Worm (Caenorhabditis elegans) whole organism, L1 larva: ENCODE data around the gene ador-1.
A peak's percentile ranks its signal among the peaks of the same experiment; 100 is the strongest.

ENCODE experiments used
- C16A3.4 ChIP-seq: fragments of 150-350 bp; optimal IDR thresholded peaks from 2 replicates; lab custom pipeline; 2014; ENCODE audit warnings: missing biosample characterization, missing genetic modification characterization
- aha-1 ChIP-seq: fragments of 150-350 bp; optimal IDR thresholded peaks from 2 replicates; lab custom pipeline; 2014; ENCODE audit warnings: missing biosample characterization, missing genetic modification characterization
- alr-1 ChIP-seq: fragments of 200-800 bp; sonication (Bioruptor generic); optimal IDR thresholded peaks from 2 replicates; lab custom pipeline; 2018; ENCODE audit warnings: borderline replicate concordance, mild to moderate bottlenecking, missing genetic modification characterization, missing compliant biosample characterization
- ceh-63 ChIP-seq: fragments of 200-800 bp; sonication (Bioruptor generic); optimal IDR thresholded peaks from 2 replicates; lab custom pipeline; 2018; ENCODE audit warnings: mild to moderate bottlenecking, missing genetic modification characterization, missing compliant biosample characterization
- ceh-90 ChIP-seq: sonication (generic microtip); optimal IDR thresholded peaks from 2 replicates; lab custom pipeline; 2016; ENCODE audit warnings: missing genetic modification characterization, missing compliant biosample characterization
- ces-1 ChIP-seq: fragments of 150-350 bp; optimal IDR thresholded peaks from 2 replicates; lab custom pipeline; 2014; ENCODE audit warnings: missing biosample characterization, missing genetic modification reagents, missing genetic modification characterization
- efl-1 ChIP-seq, 4 experiments: fragments of 150-350 bp; optimal IDR thresholded peaks in 3 of 4; peaks in 1 of 4; 1 replicate in 1 of 4; 2 replicates in 3 of 4; lab custom pipeline; 2014; ENCODE audit warnings: missing biosample characterization in 2 of 4, missing genetic modification characterization in 2 of 4, missing genetic modification reagents in 2 of 4
- egl-13 ChIP-seq: sonication (generic microtip); optimal IDR thresholded peaks from 2 replicates; lab custom pipeline; 2016; ENCODE audit warnings: missing genotype, missing genetic modification reagents, missing genetic modification characterization, missing compliant biosample characterization
- elt-2 ChIP-seq: sonication (generic microtip); optimal IDR thresholded peaks from 2 replicates; lab custom pipeline; 2016; ENCODE audit warnings: missing genetic modification characterization, mild to moderate bottlenecking, inconsistent platforms, missing compliant biosample characterization, missing genetic modification reagents
- elt-3 ChIP-seq, 6 experiments: fragments of 150-350 bp in 1 of 6; sonication (generic microtip); optimal IDR thresholded peaks; 2 replicates each; lab custom pipeline; 2017 to 2018; ENCODE audit warnings: missing biosample characterization in 6 of 6, missing genetic modification characterization in 6 of 6, inconsistent platforms in 1 of 6
- ets-5 ChIP-seq: fragments of 200-800 bp; sonication (Bioruptor generic); IDR thresholded peaks from 2 replicates; pipeline ENCODE4 v1.3.6; 2022; ENCODE audit warnings: missing genetic modification characterization, missing compliant biosample characterization
- fkh-10 ChIP-seq: sonication (generic microtip); optimal IDR thresholded peaks from 2 replicates; lab custom pipeline; 2017; ENCODE audit warnings: missing biosample characterization, missing genetic modification reagents, missing genetic modification characterization
- fkh-8 ChIP-seq: sonication (generic microtip); optimal IDR thresholded peaks from 2 replicates; lab custom pipeline; 2016; ENCODE audit warnings: mild to moderate bottlenecking, missing genetic modification characterization, missing compliant biosample characterization
- hpl-2 ChIP-seq: fragments of 150-350 bp; optimal IDR thresholded peaks from 2 replicates; lab custom pipeline; 2014; ENCODE audit warnings: missing biosample characterization, missing genetic modification reagents, missing genetic modification characterization
- jun-1 ChIP-seq: fragments of 150-350 bp; optimal IDR thresholded peaks from 2 replicates; lab custom pipeline; 2014; ENCODE audit warnings: missing biosample characterization, missing genetic modification reagents, missing genetic modification characterization
- lin-14 ChIP-seq: fragments of 200-800 bp; sonication (Bioruptor generic); optimal IDR thresholded peaks from 2 replicates; lab custom pipeline; 2018; ENCODE audit warnings: mild to moderate bottlenecking, missing genetic modification characterization, moderate library complexity, missing compliant biosample characterization
- lin-35 ChIP-seq, 2 experiments: fragments of 150-350 bp; optimal IDR thresholded peaks; 2 replicates each; lab custom pipeline; 2014; ENCODE audit warnings: missing biosample characterization in 2 of 2, missing genetic modification characterization in 2 of 2, missing genetic modification reagents in 2 of 2
- lin-39 ChIP-seq: fragments of 150-350 bp; optimal IDR thresholded peaks from 2 replicates; lab custom pipeline; 2014; ENCODE audit warnings: missing biosample characterization, missing genetic modification reagents, missing genetic modification characterization
- mab-9 ChIP-seq: fragments of 200-800 bp; sonication (Bioruptor generic); IDR thresholded peaks from 2 replicates; pipeline ENCODE4 v1.3.6; 2022; ENCODE audit warnings: missing genetic modification reagents, missing genetic modification characterization, missing compliant biosample characterization
- mep-1 ChIP-seq: fragments of 150-350 bp; optimal IDR thresholded peaks from 2 replicates; lab custom pipeline; 2014; ENCODE audit warnings: missing biosample characterization, missing genetic modification characterization
- nhr-11 ChIP-seq: fragments of 150-350 bp; optimal IDR thresholded peaks from 2 replicates; lab custom pipeline; 2014; ENCODE audit warnings: missing biosample characterization, missing genetic modification characterization
- nhr-19 ChIP-seq: fragments of 200-800 bp; sonication (Bioruptor generic); conservative IDR thresholded peaks from 2 replicates; pipeline ENCODE4 v1.3.6; 2022; ENCODE audit warnings: missing genetic modification characterization, missing compliant biosample characterization
- nhr-237 ChIP-seq: fragments of 150-350 bp; optimal IDR thresholded peaks from 2 replicates; lab custom pipeline; 2014; ENCODE audit warnings: missing biosample characterization, missing genetic modification characterization
- nhr-47 ChIP-seq: sonication (generic microtip); optimal IDR thresholded peaks from 2 replicates; lab custom pipeline; 2016; ENCODE audit warnings: mild to moderate bottlenecking, missing genetic modification characterization, moderate library complexity, missing compliant biosample characterization
- nhr-71 ChIP-seq: sonication (generic microtip); optimal IDR thresholded peaks from 2 replicates; lab custom pipeline; 2016; ENCODE audit warnings: mild to moderate bottlenecking, missing genetic modification characterization, moderate library complexity, missing compliant biosample characterization
- nhr-77 ChIP-seq: fragments of 150-350 bp; optimal IDR thresholded peaks from 2 replicates; lab custom pipeline; 2014; ENCODE audit warnings: missing biosample characterization, missing genetic modification characterization
- nhr-90 ChIP-seq: sonication (generic microtip); optimal IDR thresholded peaks from 2 replicates; lab custom pipeline; 2016; ENCODE audit warnings: mild to moderate bottlenecking, missing genetic modification characterization, missing compliant biosample characterization; ENCODE audit not compliant: poor library complexity
- pag-3 ChIP-seq: sonication (generic microtip); optimal IDR thresholded peaks from 2 replicates; lab custom pipeline; 2017; ENCODE audit warnings: missing genetic modification characterization, mild to moderate bottlenecking, missing compliant biosample characterization, antibody characterized with exemption, borderline replicate concordance; ENCODE audit not compliant: insufficient read depth
- pqm-1 ChIP-seq: sonication (generic microtip); optimal IDR thresholded peaks from 3 replicates; lab custom pipeline; 2017; ENCODE audit warnings: missing biosample characterization, missing genetic modification characterization
- skn-1 ChIP-seq: fragments of 150-350 bp; optimal IDR thresholded peaks from 2 replicates; lab custom pipeline; 2014; ENCODE audit warnings: missing biosample characterization, missing genetic modification characterization
- snu-23 ChIP-seq: sonication (generic microtip); optimal IDR thresholded peaks from 2 replicates; lab custom pipeline; 2016; ENCODE audit warnings: missing genetic modification characterization, missing compliant biosample characterization
- sptf-1 ChIP-seq: fragments of 150-350 bp; optimal IDR thresholded peaks from 2 replicates; lab custom pipeline; 2014; ENCODE audit warnings: missing biosample characterization, missing genetic modification characterization
- unc-98 ChIP-seq: fragments of 200-800 bp; sonication (Bioruptor generic); IDR thresholded peaks from 2 replicates; pipeline ENCODE4 v1.3.6; 2022; ENCODE audit warnings: missing genetic modification characterization, missing compliant biosample characterization
- vab-15 ChIP-seq: sonication (generic microtip); optimal IDR thresholded peaks from 2 replicates; lab custom pipeline; 2017; ENCODE audit warnings: missing genotype, mild to moderate bottlenecking, missing genetic modification characterization, missing compliant biosample characterization
- zip-4 ChIP-seq: fragments of 200-800 bp; sonication (Bioruptor generic); optimal IDR thresholded peaks from 2 replicates; lab custom pipeline; 2018; ENCODE audit warnings: mild to moderate bottlenecking, missing genetic modification characterization, moderate library complexity, missing compliant biosample characterization
- ztf-4 ChIP-seq: fragments of 150-350 bp; optimal IDR thresholded peaks from 2 replicates; lab custom pipeline; 2014; ENCODE audit warnings: missing biosample characterization, missing genetic modification characterization

The ador-1 gene

ce11 chrII:12546413-12546812 lies 43.7 kb upstream of the ador-1 start, which contains the start of the genes F49C5.5 and F49C5.10:
F49C5.5 (minus strand) TSS chrII:12546513.
F49C5.10 (plus strand) TSS chrII:12546756.
- TF ChIP-seq vab-15 (no peak), unc-98 (GFP tag; lab: Robert Waterston, UW) (no peak), egl-13 (tag; lab: Kevin White, UChicago) (no peak), zip-4 (GFP tag; lab: Kevin White, UChicago) (no peak), aha-1 (tag; lab: Kevin White, UChicago) (no peak), skn-1 (tag; lab: Kevin White, UChicago) (no peak)

ce11 chrII:12544533-12544932 lies 41.8 kb upstream of the ador-1 start, which contains the start of gene F49C5.9:
F49C5.9 (minus strand) TSS chrII:12544633.
- TF ChIP-seq lin-39 (tag; lab: Kevin White, UChicago) (no peak), vab-15 (no peak), alr-1 (tag; lab: Kevin White, UChicago) (no peak), nhr-237 (tag; lab: Kevin White, UChicago) (no peak), jun-1 (no peak), ces-1 (GFP tag; lab: Kevin White, UChicago) (no peak), pqm-1 (tag; lab: Kevin White, UChicago) (no peak), zip-4 (GFP tag; lab: Kevin White, UChicago) (no peak), elt-3 (tag; optimal IDR thresholded peaks at IDR 0.05; lab: Kevin White, UChicago) (no peak)

- no peak for TF ChIP-seq efl-1 (optimal IDR thresholded peaks at IDR 0.05; lab: Kevin White, UChicago)
- no peak for TF ChIP-seq efl-1 (GFP tag; optimal IDR thresholded peaks at IDR 0.05 in 1 of 2; lab: Kevin White, UChicago)
- no peak for TF ChIP-seq nhr-237 (tag; lab: Kevin White, UChicago)
- no peak for TF ChIP-seq ets-5 (GFP tag; lab: Robert Waterston, UW)
- no peak for TF ChIP-seq mep-1 (tag; lab: Kevin White, UChicago)
- peak; percentile 56 for TF ChIP-seq elt-2 (tag; lab: Kevin White, UChicago)
- TF ChIP-seq lin-14 (GFP tag; lab: Kevin White, UChicago), result no peak
Observed at ce11 chrII:12542594-12542997, 39.9 kb upstream of the ador-1 start.

- peak; percentile 31 for TF ChIP-seq nhr-71 (tag; lab: Kevin White, UChicago)
- peak in 1 of 2 experiments; percentile 2 for TF ChIP-seq efl-1 (optimal IDR thresholded peaks at IDR 0.05; lab: Kevin White, UChicago)
- peak in 1 of 2 experiments; percentile 82 for TF ChIP-seq efl-1 (GFP tag; optimal IDR thresholded peaks at IDR 0.05 in 1 of 2; lab: Kevin White, UChicago)
- 0 out of 2 replicates have a peak, but pooled peaks have one; percentile 11 for TF ChIP-seq nhr-19 (GFP tag; lab: Robert Waterston, UW)
- peak in 1 of 2 experiments; percentile 31 for TF ChIP-seq lin-35 (GFP tag; optimal IDR thresholded peaks at IDR 0.05; lab: Kevin White, UChicago)
- TF ChIP-seq C16A3.4 (tag; lab: Kevin White, UChicago), result peak; percentile 7
- TF ChIP-seq nhr-90 (tag; lab: Kevin White, UChicago), result peak; percentile 68
- TF ChIP-seq nhr-47 (tag; lab: Kevin White, UChicago), result peak; percentile 15
- peak; percentile 24 for TF ChIP-seq elt-2 (tag; lab: Kevin White, UChicago)
- peak; percentile 18 for TF ChIP-seq snu-23 (GFP tag; lab: Kevin White, UChicago)
Observed at ce11 chrII:12541670-12542080, 39.0 kb upstream of the ador-1 start.

ce11 chrII:12539395-12539794 lies 36.7 kb upstream of the ador-1 start:
- TF ChIP-seq elt-3 (tag; optimal IDR thresholded peaks at IDR 0.05; lab: Kevin White, UChicago), result no peak
- no peak for TF ChIP-seq lin-35 (GFP tag; optimal IDR thresholded peaks at IDR 0.05; lab: Kevin White, UChicago)
- TF ChIP-seq nhr-11 (tag; lab: Kevin White, UChicago), result no peak
- no peak for TF ChIP-seq nhr-71 (tag; lab: Kevin White, UChicago)
- no peak for TF ChIP-seq nhr-77
- no peak for TF ChIP-seq vab-15
- TF ChIP-seq fkh-8 (tag; lab: Kevin White, UChicago), result no peak
- TF ChIP-seq pag-3, result no peak
- no peak for TF ChIP-seq hpl-2 (GFP tag; lab: Kevin White, UChicago)
- no peak for TF ChIP-seq nhr-47 (tag; lab: Kevin White, UChicago)
- no peak for TF ChIP-seq nhr-19 (GFP tag; lab: Robert Waterston, UW)
- no peak for TF ChIP-seq ztf-4
- TF ChIP-seq sptf-1, result no peak
- TF ChIP-seq mab-9 (GFP tag; lab: Robert Waterston, UW), result no peak
- no peak for TF ChIP-seq fkh-10 (GFP tag; lab: Kevin White, UChicago)
- no peak for TF ChIP-seq alr-1 (tag; lab: Kevin White, UChicago)
- no peak for TF ChIP-seq ceh-63 (GFP tag; lab: Kevin White, UChicago)
- no peak for TF ChIP-seq ces-1 (GFP tag; lab: Kevin White, UChicago)
- TF ChIP-seq ceh-90 (tag; lab: Kevin White, UChicago), result no peak
